Worm (Caenorhabditis elegans) whole organism, L4 larva: ENCODE measurements around the gene mdt-30.

Experiments used
- F49E8.2 ChIP-seq: sonication (generic microtip); optimal IDR thresholded peaks from 2 replicates; lab custom pipeline; 2016; ENCODE audit warnings: missing compliant biosample characterization, mild to moderate bottlenecking, missing genetic modification characterization, borderline replicate concordance
- R02D3.7 ChIP-seq: fragments of 150-350 bp; sonication (generic microtip); optimal IDR thresholded peaks from 3 replicates; lab custom pipeline; 2014; ENCODE audit warnings: missing biosample characterization, missing genetic modification characterization
- T20F7.1 ChIP-seq: fragments of 200-800 bp; sonication (Bioruptor generic); optimal IDR thresholded peaks from 2 replicates; lab custom pipeline; 2018; ENCODE audit warnings: mild to moderate bottlenecking, missing genetic modification characterization, missing compliant biosample characterization
- Y105C5A.15 ChIP-seq: fragments of 200-800 bp; sonication (Bioruptor generic); IDR thresholded peaks from 2 replicates; pipeline ENCODE4 v1.3.6; 2022; ENCODE audit warnings: missing genetic modification characterization, missing compliant biosample characterization
- ZK546.5 ChIP-seq, 2 experiments: sonication (generic microtip); optimal IDR thresholded peaks; 2 replicates each; lab custom pipeline; 2017; ENCODE audit warnings: missing biosample characterization in 2 of 2, missing genetic modification characterization in 2 of 2
- aha-1 ChIP-seq: fragments of 150-350 bp; peaks from one replicate; lab custom pipeline; 2014; ENCODE audit warnings: missing biosample characterization, missing genetic modification characterization
- aly-2 ChIP-seq: sonication (generic microtip); optimal IDR thresholded peaks from 2 replicates; lab custom pipeline; 2018; ENCODE audit warnings: missing biosample characterization, missing genetic modification characterization
- attf-4 ChIP-seq: sonication (generic microtip); optimal IDR thresholded peaks from 3 replicates; lab custom pipeline; 2017; ENCODE audit warnings: missing biosample characterization, missing genetic modification characterization
- ceh-20 ChIP-seq: fragments of 200-800 bp; sonication (Bioruptor generic); IDR thresholded peaks from 2 replicates; pipeline ENCODE4 v1.3.6; 2022; ENCODE audit warnings: missing genetic modification reagents, missing genetic modification characterization, missing compliant biosample characterization
- ceh-32 ChIP-seq: sonication (generic microtip); optimal IDR thresholded peaks from 2 replicates; lab custom pipeline; 2016; ENCODE audit warnings: mild to moderate bottlenecking, missing genetic modification characterization, missing compliant biosample characterization; ENCODE audit not compliant: poor library complexity
- ces-1 ChIP-seq: fragments of 150-350 bp; sonication (generic microtip); optimal IDR thresholded peaks from 4 replicates; lab custom pipeline; 2014; ENCODE audit warnings: missing biosample characterization, missing genetic modification reagents, missing genetic modification characterization
- cey-2 ChIP-seq: sonication (generic microtip); optimal IDR thresholded peaks from 3 replicates; lab custom pipeline; 2017; ENCODE audit warnings: missing genetic modification characterization, mild to moderate bottlenecking, missing compliant biosample characterization, antibody characterized with exemption, borderline replicate concordance; ENCODE audit not compliant: insufficient read depth
- ctbp-1 ChIP-seq: fragments of 200-800 bp; sonication (Bioruptor generic); IDR thresholded peaks from 2 replicates; pipeline ENCODE4 v1.3.6; 2022; ENCODE audit warnings: missing genetic modification reagents, missing genetic modification characterization, missing compliant biosample characterization
- daf-12 ChIP-seq: fragments of 150-350 bp; optimal IDR thresholded peaks from 2 replicates; lab custom pipeline; 2014; ENCODE audit warnings: missing biosample characterization, missing genetic modification reagents, missing genetic modification characterization
- daf-16 ChIP-seq, 3 experiments: sonication (generic microtip); optimal IDR thresholded peaks; 2 replicates each; lab custom pipeline; 2016 to 2017; ENCODE audit warnings: missing genetic modification characterization in 3 of 3, missing genetic modification reagents in 3 of 3, mild to moderate bottlenecking in 2 of 3, missing compliant biosample characterization in 2 of 3, missing biosample characterization in 1 of 3, moderate library complexity in 1 of 3
- dve-1 ChIP-seq: sonication (generic microtip); optimal IDR thresholded peaks from 2 replicates; lab custom pipeline; 2017; ENCODE audit warnings: antibody characterized with exemption, mild to moderate bottlenecking, missing genetic modification characterization, missing compliant biosample characterization; ENCODE audit not compliant: insufficient read depth
- fkh-10 ChIP-seq: fragments of 150-350 bp; optimal IDR thresholded peaks from 2 replicates; lab custom pipeline; 2014; ENCODE audit warnings: missing biosample characterization, missing genetic modification reagents, missing genetic modification characterization
- fos-1 ChIP-seq: fragments of 150-350 bp; optimal IDR thresholded peaks from 2 replicates; lab custom pipeline; 2014; ENCODE audit warnings: missing biosample characterization, missing genetic modification characterization
- gei-8 ChIP-seq: fragments of 200-800 bp; sonication (Bioruptor generic); optimal IDR thresholded peaks from 2 replicates; lab custom pipeline; 2018; ENCODE audit warnings: mild to moderate bottlenecking, missing genetic modification characterization, missing compliant biosample characterization
- lin-1 ChIP-seq: fragments of 200-800 bp; sonication (Bioruptor generic); IDR thresholded peaks from 2 replicates; pipeline ENCODE4 v1.3.6; 2022; ENCODE audit warnings: missing genetic modification reagents, missing genetic modification characterization, missing compliant biosample characterization
- lin-15B ChIP-seq: fragments of 150-350 bp; sonication (generic microtip); optimal IDR thresholded peaks from 3 replicates; lab custom pipeline; 2014; ENCODE audit warnings: missing biosample characterization, missing genetic modification characterization
- lir-3 ChIP-seq: sonication (generic microtip); optimal IDR thresholded peaks from 2 replicates; lab custom pipeline; 2016; ENCODE audit warnings: mild to moderate bottlenecking, missing genetic modification characterization, missing compliant biosample characterization
- madf-5 ChIP-seq, 2 experiments: fragments of 200-800 bp; sonication (Bioruptor generic); IDR thresholded peaks; 2 replicates each; pipeline ENCODE4 v1.3.6; 2022; ENCODE audit warnings: missing compliant biosample characterization in 2 of 2, missing genetic modification characterization in 2 of 2
- nhr-237 ChIP-seq: sonication (generic microtip); optimal IDR thresholded peaks from 2 replicates; lab custom pipeline; 2017; ENCODE audit warnings: missing biosample characterization, missing genetic modification characterization
- nhr-28 ChIP-seq: fragments of 150-350 bp; optimal IDR thresholded peaks from 2 replicates; lab custom pipeline; 2014; ENCODE audit warnings: missing biosample characterization, missing genetic modification characterization
- nhr-6 ChIP-seq: fragments of 150-350 bp; optimal IDR thresholded peaks from 2 replicates; lab custom pipeline; 2014; ENCODE audit warnings: missing biosample characterization, missing genetic modification characterization
- nhr-77 ChIP-seq: fragments of 150-350 bp; optimal IDR thresholded peaks from 2 replicates; lab custom pipeline; 2014; ENCODE audit warnings: missing biosample characterization, missing genetic modification characterization
- pqm-1 ChIP-seq: sonication (generic microtip); optimal IDR thresholded peaks from 2 replicates; lab custom pipeline; 2017; ENCODE audit warnings: missing biosample characterization, missing genetic modification characterization
- unc-39 ChIP-seq: sonication (generic microtip); optimal IDR thresholded peaks from 2 replicates; lab custom pipeline; 2017; ENCODE audit warnings: missing biosample characterization, missing genetic modification characterization
- unc-62 ChIP-seq, 3 experiments: fragments of 150-350 bp in 1 of 3; sonication (generic microtip); optimal IDR thresholded peaks in 2 of 3; peaks in 1 of 3; 1 replicate in 1 of 3; 2 replicates in 2 of 3; lab custom pipeline; 2014 to 2017; ENCODE audit warnings: missing biosample characterization in 3 of 3, missing genetic modification characterization in 3 of 3, missing genetic modification reagents in 3 of 3, missing genotype in 1 of 3
- zag-1 ChIP-seq: fragments of 150-350 bp; optimal IDR thresholded peaks from 2 replicates; lab custom pipeline; 2014; ENCODE audit warnings: missing biosample characterization, missing genetic modification characterization
- zip-11 ChIP-seq: fragments of 200-800 bp; sonication (Bioruptor generic); IDR thresholded peaks from 2 replicates; pipeline ENCODE4 v1.3.6; 2022; ENCODE audit warnings: missing genetic modification characterization, missing compliant biosample characterization
- ztf-7 ChIP-seq: fragments of 150-350 bp; optimal IDR thresholded peaks from 2 replicates; lab custom pipeline; 2014; ENCODE audit warnings: missing biosample characterization, missing genetic modification characterization

The mdt-30 gene

DNA sequence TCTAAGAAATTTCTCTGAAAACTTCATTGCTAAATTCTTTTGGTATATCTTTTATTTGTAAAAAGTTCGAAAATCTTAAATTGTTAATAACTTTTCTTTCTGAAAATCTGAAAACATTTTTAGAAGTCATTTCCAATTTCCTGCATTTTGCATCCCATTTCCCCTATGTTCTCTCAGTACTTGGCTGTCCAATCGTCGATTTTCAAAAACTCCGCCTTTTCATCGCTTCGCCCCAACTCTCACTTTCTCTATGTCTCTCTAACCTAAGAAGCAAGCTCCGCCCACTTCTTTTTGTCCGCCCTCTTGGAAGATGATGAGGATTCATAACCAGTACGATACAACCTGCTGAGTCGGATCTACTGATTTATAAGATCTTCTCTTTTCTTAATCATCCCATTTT is 37.3 kb upstream of the mdt-30 start:
- TF ChIP-seq ctbp-1 (GFP tag; lab: Robert Waterston, UW) = no peak
- no peak for TF ChIP-seq zag-1 (tag; lab: Kevin White, UChicago)
- no peak for TF ChIP-seq lin-15B
- no peak for TF ChIP-seq F49E8.2 (tag; lab: Kevin White, UChicago)
- TF ChIP-seq daf-16 (GFP tag; optimal IDR thresholded peaks at IDR 0.05; lab: Kevin White, UChicago) = no peak
- TF ChIP-seq daf-16 (tag; optimal IDR thresholded peaks at IDR 0.05; lab: Kevin White, UChicago) = no peak
- TF ChIP-seq fkh-10 (GFP tag; lab: Kevin White, UChicago) = no peak
- TF ChIP-seq ztf-7 (tag; lab: Kevin White, UChicago) = no peak
- no peak for TF ChIP-seq fos-1
- no peak for TF ChIP-seq madf-5 (GFP tag; IDR thresholded peaks at IDR 0.05; lab: Robert Waterston, UW)
- no peak for TF ChIP-seq lin-1
- TF ChIP-seq cey-2 (tag; lab: Kevin White, UChicago) = no peak
- no peak for TF ChIP-seq ZK546.5 (tag; optimal IDR thresholded peaks at IDR 0.05; lab: Kevin White, UChicago)
- no peak for TF ChIP-seq nhr-237 (tag; lab: Kevin White, UChicago)
- TF ChIP-seq daf-12 = no peak

DNA sequence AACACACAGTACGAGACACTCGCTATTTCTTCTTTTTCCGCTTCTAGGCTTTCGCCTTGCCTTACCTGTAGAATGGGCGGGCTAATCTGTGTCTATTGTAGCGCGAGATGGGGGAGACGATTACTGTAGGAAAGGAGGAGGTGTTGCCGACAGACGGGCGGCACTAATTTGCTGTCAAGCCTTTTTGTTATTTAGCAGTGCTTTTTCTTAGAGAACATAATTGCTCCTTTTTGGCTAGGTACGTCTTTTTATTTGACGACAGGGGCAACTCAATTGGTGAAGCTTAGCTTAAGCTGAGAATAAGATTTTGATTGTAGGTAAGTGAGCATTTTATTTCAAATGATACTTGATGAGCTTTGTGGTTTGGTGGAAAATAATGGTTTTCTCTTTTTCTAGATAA is 35.8 kb upstream of the mdt-30 start:
- TF ChIP-seq F49E8.2 (tag; lab: Kevin White, UChicago) = no peak
- TF ChIP-seq unc-62 (GFP tag; optimal IDR thresholded peaks at IDR 0.05 in 1 of 2; lab: Kevin White, UChicago) = peak in 1 of 2 experiments; percentile 95
- no peak for TF ChIP-seq unc-62 (tag; optimal IDR thresholded peaks at IDR 0.05; lab: Kevin White, UChicago)

ce11 chrIII:8061114-8061513 is 33.3 kb upstream of the mdt-30 start:
- TF ChIP-seq unc-62 (GFP tag; optimal IDR thresholded peaks at IDR 0.05 in 1 of 2; lab: Kevin White, UChicago) (peak in 1 of 2 experiments; percentile 96), unc-62 (tag; optimal IDR thresholded peaks at IDR 0.05; lab: Kevin White, UChicago) (no peak), lir-3 (tag; lab: Kevin White, UChicago) (no peak), lin-1 (no peak), unc-39 (no peak)
- TF ChIP-seq, all 104 proteins: peak for 1

- TF ChIP-seq Y105C5A.15 (no peak), nhr-77 (tag; lab: Kevin White, UChicago) (no peak), ceh-20 (no peak), T20F7.1 (GFP tag; lab: Kevin White, UChicago) (no peak), zip-11 (GFP tag; lab: Robert Waterston, UW) (no peak), R02D3.7 (tag; lab: Kevin White, UChicago) (no peak), nhr-6 (tag; lab: Kevin White, UChicago) (no peak), daf-12 (no peak), ceh-32 (tag; lab: Kevin White, UChicago) (no peak), attf-4 (no peak), gei-8 (GFP tag; lab: Kevin White, UChicago) (no peak), dve-1 (tag; lab: Kevin White, UChicago) (no peak), ces-1 (GFP tag; lab: Kevin White, UChicago) (no peak)
Measured at ce11 chrIII:8051838-8052237, 24.0 kb upstream of the mdt-30 start.

DNA sequence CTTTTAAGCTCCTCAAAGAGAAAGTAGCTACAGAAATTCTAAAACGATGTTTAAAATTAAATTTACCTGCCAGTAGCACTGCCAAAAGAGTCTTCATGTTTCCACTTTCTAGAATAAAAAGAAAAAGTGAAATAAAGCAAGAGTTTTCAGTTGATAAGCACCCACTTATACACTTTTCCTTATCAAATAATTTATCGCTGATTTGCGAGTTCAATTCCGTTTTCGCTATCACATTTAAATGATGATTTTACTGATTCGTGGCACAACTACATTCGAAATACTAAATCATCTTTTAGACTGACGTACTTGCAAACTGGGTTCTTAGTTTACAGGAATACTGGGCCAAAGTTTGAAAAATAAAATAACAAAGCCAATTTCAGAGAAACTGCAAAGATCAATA is 23.1 kb upstream of the mdt-30 start, which contains the start of gene K12H4.7:
TSS of gene K12H4.7 (minus strand) at position 138 of the 400 bp plus-strand sequence.
- TF ChIP-seq nhr-28 (tag; lab: Kevin White, UChicago) = peak; percentile 76
- no peak for TF ChIP-seq lin-15B
- peak; percentile 36 for TF ChIP-seq T20F7.1 (GFP tag; lab: Kevin White, UChicago)
- TF ChIP-seq pqm-1 (tag; lab: Kevin White, UChicago) = peak; percentile 91
- TF ChIP-seq aly-2 (tag; lab: Kevin White, UChicago) = no peak
- TF ChIP-seq aha-1 (tag; lab: Kevin White, UChicago) = peak; percentile 1
- TF ChIP-seq, all 104 proteins: peak for 4
